Worm (Caenorhabditis elegans): Measurements from ENCODE around the gene mrps-24.

The mrps-24 gene

DNA sequence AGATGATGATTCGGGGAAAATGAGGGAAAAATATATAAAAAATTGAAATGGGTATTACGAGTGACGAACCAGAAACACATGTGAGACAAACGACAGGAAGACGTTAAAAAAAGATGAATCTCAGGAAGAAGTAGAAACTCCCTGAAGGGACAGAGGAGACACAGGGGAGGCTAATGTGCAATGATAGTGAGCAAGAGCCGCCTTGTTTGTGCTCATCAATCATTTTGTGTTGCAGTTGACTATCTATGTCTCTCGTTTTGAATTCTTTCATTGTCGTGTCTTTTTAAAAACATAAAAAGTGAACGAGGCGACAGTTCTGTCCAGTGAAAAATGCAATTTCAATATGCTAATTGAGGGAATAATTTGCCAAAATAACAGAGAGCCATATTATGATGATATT is 15.1 kb downstream of the mrps-24 start:
- no peak for TF ChIP-seq W03F9.2 (tag; optimal IDR thresholded peaks at IDR 0.05)
- TF ChIP-seq dao-5 (tag; optimal IDR thresholded peaks at IDR 0.05), result no peak
- TF ChIP-seq him-1 (tag; optimal IDR thresholded peaks at IDR 0.05), result no peak

DNA sequence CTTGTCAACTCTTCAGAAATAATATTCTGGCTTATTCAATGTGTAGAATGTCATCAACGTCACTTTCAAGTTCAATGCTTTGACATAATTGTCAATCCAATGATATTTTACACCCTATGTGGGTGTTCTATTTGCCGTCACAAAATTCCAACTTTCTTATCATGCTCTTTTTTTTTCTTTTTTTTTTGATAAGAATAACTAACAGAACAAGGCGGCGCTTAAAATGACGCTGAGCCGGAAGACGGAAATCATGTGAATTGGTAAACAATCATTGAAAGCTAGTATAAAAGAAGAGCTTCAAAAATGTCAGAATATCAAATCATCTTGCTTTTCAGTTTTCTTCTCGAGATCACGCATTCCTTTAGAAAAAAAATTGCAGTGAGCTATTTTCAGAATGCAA is 16.5 kb downstream of the mrps-24 start, which contains the start of gene C50F7.5:
Gene C50F7.5 (plus strand): TSS at position 395 of the 400 bp plus-strand sequence.
- TF ChIP-seq W03F9.2 (tag; optimal IDR thresholded peaks at IDR 0.05), result no peak
- no peak for TF ChIP-seq dao-5 (tag; optimal IDR thresholded peaks at IDR 0.05)

DNA sequence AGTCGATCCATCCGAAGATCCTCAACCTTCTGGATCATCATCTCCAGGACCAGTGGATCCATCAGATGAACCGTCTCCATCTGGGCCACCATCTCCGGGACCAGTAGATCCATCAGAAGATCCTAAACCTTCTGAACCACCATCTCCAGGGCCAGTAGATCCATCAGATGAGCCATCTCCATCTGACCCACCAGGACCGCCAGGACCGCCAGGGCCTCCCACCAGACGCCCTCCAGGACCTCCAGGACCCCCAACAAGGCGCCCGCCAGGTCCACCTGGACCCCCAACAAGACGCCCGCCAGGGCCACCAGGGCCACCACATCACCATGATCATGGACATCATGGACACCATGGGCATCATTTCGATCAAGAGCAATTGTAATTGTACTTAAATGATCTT is 17.4 kb downstream of the mrps-24 start:
- TF ChIP-seq dao-5 (tag; optimal IDR thresholded peaks at IDR 0.05) (no peak), him-1 (tag; optimal IDR thresholded peaks at IDR 0.05) (no peak)

DNA sequence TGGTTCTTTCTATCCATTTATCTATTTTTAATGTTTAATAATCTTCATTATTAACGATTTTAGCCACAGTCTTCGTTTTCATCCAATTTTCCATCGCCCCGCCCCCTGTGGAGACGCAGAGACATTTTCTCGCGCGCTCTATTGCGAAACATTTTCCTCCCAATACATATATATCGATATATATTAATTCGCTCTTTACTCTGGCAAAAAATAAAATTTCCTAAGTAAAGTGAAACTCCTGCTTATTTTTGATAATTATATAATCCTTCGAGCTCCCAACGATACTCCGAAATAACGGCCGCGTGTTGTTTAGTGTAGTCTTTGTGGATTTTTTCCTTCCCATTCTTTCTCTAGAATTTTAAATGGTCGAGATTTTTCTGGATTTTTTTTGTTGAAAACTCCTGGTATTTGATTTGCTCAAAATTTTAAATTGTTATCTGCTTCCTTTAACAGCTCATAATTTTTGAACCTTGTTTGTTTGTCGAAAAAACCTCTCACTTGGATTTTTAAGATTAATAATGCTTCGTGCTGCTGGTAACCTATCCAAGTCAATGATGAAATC is 18.6 kb downstream of the mrps-24 start, which contains the start of gene sucg-1:
Gene sucg-1 (plus strand): TSS at position 512 of the 562 bp plus-strand sequence.
- TF ChIP-seq dao-5 (tag; optimal IDR thresholded peaks at IDR 0.05), result no peak
- no peak for TF ChIP-seq him-1 (tag; optimal IDR thresholded peaks at IDR 0.05)
- no peak for TF ChIP-seq W03F9.2 (tag; optimal IDR thresholded peaks at IDR 0.05)

DNA sequence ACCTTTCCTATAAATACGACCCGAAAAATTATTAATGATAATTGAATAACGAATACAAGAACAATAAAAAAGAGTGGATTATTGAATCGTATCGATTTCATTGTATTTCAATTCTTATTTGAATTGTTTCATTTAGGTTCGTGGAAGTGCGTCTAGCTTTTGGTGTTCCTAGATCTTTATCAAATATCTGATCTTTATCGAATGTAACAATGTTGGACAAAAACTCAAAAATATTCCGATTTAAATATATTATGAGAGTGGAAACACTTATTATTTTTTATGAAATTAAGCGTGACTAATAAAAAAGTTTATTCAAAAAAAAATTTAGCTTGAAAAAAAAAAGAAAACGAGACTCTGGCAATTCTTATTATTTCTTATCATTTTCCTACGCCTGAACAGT is 22.1 kb downstream of the mrps-24 start, which contains the start of the genes C50F7.9 and C50F7.3:
Gene C50F7.9 (minus strand): TSS at position 101 of the 400 bp plus-strand sequence.
Gene C50F7.3 (plus strand): TSS at position 370 of the 400 bp plus-strand sequence.
- TF ChIP-seq dao-5 (tag; optimal IDR thresholded peaks at IDR 0.05) (no peak), him-1 (tag; optimal IDR thresholded peaks at IDR 0.05) (no peak), W03F9.2 (tag; optimal IDR thresholded peaks at IDR 0.05) (no peak)

DNA sequence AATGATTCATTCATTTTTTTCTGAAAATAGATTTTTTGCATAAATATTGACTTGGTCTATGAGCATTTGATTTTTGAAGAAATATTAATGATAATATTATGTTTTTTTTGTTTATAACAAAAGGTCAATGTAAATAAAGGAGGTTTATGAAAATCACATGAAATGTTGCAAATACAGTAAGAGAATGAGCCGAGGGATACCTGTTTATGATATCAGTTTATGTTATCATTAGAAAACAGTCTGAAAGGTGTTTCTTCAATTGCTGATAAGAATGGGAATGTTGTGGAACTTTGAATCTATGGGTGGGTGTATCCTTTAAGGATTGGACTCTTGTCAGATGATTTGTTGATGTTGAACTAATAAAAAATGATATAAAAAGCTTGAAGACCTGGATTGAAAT is 24.3 kb downstream of the mrps-24 start:
- TF ChIP-seq W03F9.2 (tag; optimal IDR thresholded peaks at IDR 0.05) (no peak), him-1 (tag; optimal IDR thresholded peaks at IDR 0.05) (no peak), dao-5 (tag; optimal IDR thresholded peaks at IDR 0.05) (no peak)

DNA sequence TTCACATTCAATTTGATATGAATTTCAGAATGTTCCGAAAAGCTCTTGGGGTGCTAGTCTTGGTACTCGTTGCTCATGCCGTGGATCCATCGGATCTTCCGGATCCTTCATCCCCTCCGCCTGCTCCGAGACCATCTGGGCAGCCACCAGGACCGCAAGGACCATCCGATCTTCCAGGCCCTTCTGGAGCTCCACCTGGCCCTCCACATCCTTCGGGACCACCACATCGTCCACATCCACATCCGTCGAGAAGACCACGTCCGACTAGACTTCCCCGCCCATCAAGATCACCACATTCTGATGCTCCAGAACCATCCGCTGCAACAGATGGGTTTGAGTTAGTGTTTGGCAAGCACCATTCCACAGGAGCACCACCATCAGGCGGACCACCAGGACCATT is 24.8 kb downstream of the mrps-24 start, which contains the start of gene clx-1:
Gene clx-1 (plus strand): TSS at position 30 of the 400 bp plus-strand sequence.
- TF ChIP-seq W03F9.2 (tag; optimal IDR thresholded peaks at IDR 0.05), result no peak
- TF ChIP-seq dao-5 (tag; optimal IDR thresholded peaks at IDR 0.05), result no peak
- TF ChIP-seq him-1 (tag; optimal IDR thresholded peaks at IDR 0.05), result no peak

DNA sequence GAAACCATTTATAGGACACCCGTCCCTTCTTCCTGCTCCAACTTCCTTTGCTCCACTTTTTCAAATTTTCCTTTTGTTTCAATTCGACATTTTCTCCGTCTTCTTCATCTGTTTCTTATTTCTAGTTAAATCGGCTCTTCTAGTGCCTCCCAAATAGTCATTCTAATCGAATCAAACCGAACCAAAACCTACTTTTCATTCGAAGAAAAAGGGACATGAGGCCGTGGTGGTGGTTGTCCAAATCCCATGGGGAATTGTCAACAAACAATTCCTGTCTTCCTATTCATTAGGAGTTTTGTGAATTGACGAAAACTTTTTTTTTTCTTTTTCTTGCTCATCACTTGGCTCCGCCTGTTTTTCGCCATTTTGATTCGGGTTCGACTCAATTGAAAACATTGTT is 26.8 kb downstream of the mrps-24 start:
- TF ChIP-seq dao-5 (tag; optimal IDR thresholded peaks at IDR 0.05) (no peak), him-1 (tag; optimal IDR thresholded peaks at IDR 0.05) (no peak), W03F9.2 (tag; optimal IDR thresholded peaks at IDR 0.05) (no peak)

DNA sequence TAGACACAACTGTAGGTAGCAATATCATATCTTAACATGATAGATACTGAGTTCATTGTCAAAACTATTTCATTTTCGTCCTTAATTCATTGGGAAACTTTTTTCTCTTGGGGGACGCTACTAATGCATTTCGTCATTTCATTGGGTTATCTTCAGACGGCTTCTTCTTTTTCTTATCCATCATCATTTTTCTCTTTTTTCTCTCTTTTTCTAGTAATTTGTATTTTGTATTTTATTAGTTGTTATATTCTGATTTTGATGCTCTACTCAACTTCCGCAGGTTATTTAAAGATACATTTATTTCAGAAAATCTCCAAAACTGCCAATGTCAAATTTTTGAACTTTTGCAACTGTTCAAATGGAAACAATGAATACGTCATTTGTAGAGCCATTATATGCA is 33.7 kb downstream of the mrps-24 start, which contains the start of gene npr-35:
Gene npr-35 (plus strand): TSS at position 301 of the 400 bp plus-strand sequence.
- TF ChIP-seq W03F9.2 (tag; optimal IDR thresholded peaks at IDR 0.05), result no peak
- no peak for TF ChIP-seq dao-5 (tag; optimal IDR thresholded peaks at IDR 0.05)
- TF ChIP-seq him-1 (tag; optimal IDR thresholded peaks at IDR 0.05), result no peak

DNA sequence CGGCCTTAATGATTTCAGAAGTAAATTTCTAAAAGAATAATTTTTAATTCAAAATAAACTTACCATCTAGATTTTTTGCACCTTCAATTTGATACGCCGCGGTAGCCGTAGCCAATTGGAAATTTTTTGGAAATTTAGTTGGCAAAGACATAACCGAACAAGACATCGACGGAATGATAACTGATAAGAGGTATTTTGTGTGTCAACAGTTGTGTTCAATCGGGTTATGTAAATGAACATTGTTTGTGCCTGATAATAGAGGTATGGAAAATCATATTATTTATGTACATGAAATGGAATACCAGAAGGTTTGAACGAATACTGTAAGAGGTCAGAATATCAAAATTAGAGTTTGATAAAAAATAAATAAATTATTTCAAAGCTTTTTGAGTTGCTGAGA is 38.0 kb downstream of the mrps-24 start, which contains the start of gene klo-1:
Gene klo-1 (minus strand): TSS at position 388 of the 400 bp plus-strand sequence.
- no peak for TF ChIP-seq dao-5 (tag; optimal IDR thresholded peaks at IDR 0.05)
- no peak for TF ChIP-seq W03F9.2 (tag; optimal IDR thresholded peaks at IDR 0.05)
- TF ChIP-seq him-1 (tag; optimal IDR thresholded peaks at IDR 0.05), result no peak

DNA sequence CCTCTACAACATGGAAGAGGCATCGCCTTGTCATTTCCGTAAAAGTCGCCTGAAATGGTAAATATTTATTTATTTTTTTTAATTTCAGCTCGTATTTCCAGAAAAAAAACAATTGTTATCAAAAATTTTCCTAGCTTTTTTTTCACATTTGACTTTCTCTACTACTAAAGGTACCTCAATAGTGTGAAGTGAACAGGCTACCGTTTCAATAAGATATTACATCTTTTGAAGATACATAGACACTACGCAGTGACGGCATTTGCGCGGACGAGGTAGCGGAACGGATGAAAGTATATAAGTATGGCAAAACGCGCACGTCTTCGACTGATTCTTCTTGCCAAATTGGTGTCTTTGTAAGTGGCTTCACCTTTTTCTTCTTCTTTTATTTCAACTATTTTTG is 43.3 kb downstream of the mrps-24 start, which contains the start of gene col-14:
Gene col-14 (plus strand): TSS at position 301 of the 400 bp plus-strand sequence.
- TF ChIP-seq W03F9.2 (tag; optimal IDR thresholded peaks at IDR 0.05) (no peak), him-1 (tag; optimal IDR thresholded peaks at IDR 0.05) (no peak), dao-5 (tag; optimal IDR thresholded peaks at IDR 0.05) (no peak)

DNA sequence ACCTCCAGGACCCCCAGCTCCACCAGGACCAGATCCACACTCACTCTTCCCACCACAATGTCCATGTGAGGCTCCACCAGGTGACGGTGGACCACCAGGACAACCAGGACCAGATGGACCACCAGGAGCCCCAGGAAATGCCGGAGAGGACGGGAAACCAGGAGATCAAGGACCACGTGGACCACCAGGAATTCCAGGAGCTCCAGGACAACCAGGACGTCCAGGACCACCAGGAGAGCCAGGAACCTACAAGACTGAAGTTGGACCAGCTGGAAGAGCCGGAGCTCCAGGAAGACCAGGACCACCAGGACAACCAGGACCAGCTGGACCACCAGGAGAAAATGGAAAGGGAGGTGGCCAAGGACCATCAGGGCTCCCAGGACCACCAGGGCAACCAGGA is 44.3 kb downstream of the mrps-24 start:
- TF ChIP-seq dao-5 (tag; optimal IDR thresholded peaks at IDR 0.05) (no peak), him-1 (tag; optimal IDR thresholded peaks at IDR 0.05) (no peak), W03F9.2 (tag; optimal IDR thresholded peaks at IDR 0.05) (no peak)

DNA sequence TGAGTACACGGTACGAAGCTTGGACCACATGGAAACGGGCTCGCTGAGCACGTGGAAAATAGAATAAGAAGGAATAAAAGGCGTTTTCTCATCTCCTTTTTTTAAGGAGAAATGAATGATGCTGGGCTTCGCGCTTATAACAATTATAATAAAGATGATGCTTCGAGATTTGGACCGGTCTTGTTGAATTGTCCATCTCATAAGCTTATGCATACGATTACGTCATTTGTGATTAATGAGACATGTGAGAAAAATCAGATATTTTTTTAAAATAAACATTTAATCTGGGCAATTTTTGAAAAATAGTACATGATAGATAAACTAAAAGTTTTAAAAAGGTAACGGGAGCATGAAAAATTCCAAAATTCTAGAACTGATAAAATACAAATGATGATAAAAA is 47.4 kb downstream of the mrps-24 start, which contains the start of gene C46A5.4:
Gene C46A5.4 (minus strand): TSS at position 101 of the 400 bp plus-strand sequence.
- TF ChIP-seq dao-5 (tag; optimal IDR thresholded peaks at IDR 0.05) (no peak), him-1 (tag; optimal IDR thresholded peaks at IDR 0.05) (no peak), W03F9.2 (tag; optimal IDR thresholded peaks at IDR 0.05) (no peak)

DNA sequence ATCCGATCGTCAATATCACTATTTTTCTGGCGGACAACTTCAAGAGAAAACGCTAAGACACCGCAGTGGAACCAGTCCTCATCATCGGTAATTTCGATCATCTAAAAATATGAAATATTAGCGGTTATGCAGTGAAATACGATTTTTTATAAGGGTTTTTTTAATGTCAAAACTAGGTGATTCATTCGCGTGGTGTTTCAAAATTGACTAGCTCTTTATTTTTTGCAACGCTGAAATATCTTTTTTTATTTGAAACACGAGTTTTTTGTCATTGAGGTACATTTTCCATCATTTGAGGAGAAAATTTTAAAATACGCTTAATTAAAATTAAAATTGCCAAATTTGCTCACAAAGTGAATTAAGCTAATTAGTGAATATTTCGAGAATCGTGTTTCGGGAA is 49.7 kb downstream of the mrps-24 start, which contains the start of gene dsb-3:
Gene dsb-3 (minus strand): TSS at position 101 of the 400 bp plus-strand sequence.
- TF ChIP-seq dao-5 (tag; optimal IDR thresholded peaks at IDR 0.05) (no peak), W03F9.2 (tag; optimal IDR thresholded peaks at IDR 0.05) (no peak), him-1 (tag; optimal IDR thresholded peaks at IDR 0.05) (no peak)
